Worm (Caenorhabditis elegans) whole organism, early embryonic: ENCODE results near the gene W10G6.1.
"Not testable (repeated sequence)": the region's sequence is repeated elsewhere in the genome, so short reads cannot be mapped to it uniquely, and the experiment has no call there.

Source experiments
- B0310.2 ChIP-seq: sonication (generic microtip); optimal IDR thresholded peaks from 2 replicates; lab custom pipeline; 2016; ENCODE audit warnings: mild to moderate bottlenecking, missing genetic modification characterization, missing compliant biosample characterization
- F13C5.2 ChIP-seq: sonication (generic microtip); optimal IDR thresholded peaks from 2 replicates; lab custom pipeline; 2017; ENCODE audit warnings: mild to moderate bottlenecking, missing genetic modification characterization, inconsistent platforms, missing compliant biosample characterization
- aly-1 ChIP-seq: sonication (generic microtip); optimal IDR thresholded peaks from 2 replicates; lab custom pipeline; 2016; ENCODE audit warnings: missing genetic modification characterization, missing compliant biosample characterization
- ama-1 ChIP-seq: fragments of 150-350 bp; optimal IDR thresholded peaks from 2 replicates; lab custom pipeline; 2014
- ceh-13 ChIP-seq: fragments of 200-800 bp; sonication (Bioruptor generic); optimal IDR thresholded peaks from 2 replicates; lab custom pipeline; 2018; ENCODE audit warnings: mild to moderate bottlenecking, missing genetic modification characterization, missing compliant biosample characterization
- ets-7 ChIP-seq: sonication (generic microtip); optimal IDR thresholded peaks from 2 replicates; lab custom pipeline; 2016; ENCODE audit warnings: missing genotype, missing genetic modification characterization, missing compliant biosample characterization
- hmbx-1 ChIP-seq: sonication (generic microtip); optimal IDR thresholded peaks from 2 replicates; lab custom pipeline; 2016; ENCODE audit warnings: mild to moderate bottlenecking, missing genetic modification characterization, missing compliant biosample characterization
- hmg-4 ChIP-seq: fragments of 200-800 bp; sonication (Bioruptor generic); optimal IDR thresholded peaks from 2 replicates; lab custom pipeline; 2018; ENCODE audit warnings: mild to moderate bottlenecking, missing genetic modification characterization, missing compliant biosample characterization
- pes-1 ChIP-seq: fragments of 200-800 bp; sonication (Bioruptor generic); IDR thresholded peaks from 2 replicates; pipeline ENCODE4 v1.3.6; 2022; ENCODE audit warnings: missing genetic modification reagents, missing genetic modification characterization, missing compliant biosample characterization
- sea-1 ChIP-seq: fragments of 200-800 bp; sonication (Bioruptor generic); conservative IDR thresholded peaks from 2 replicates; pipeline ENCODE4 v1.3.6; 2022; ENCODE audit warnings: missing genetic modification characterization, missing compliant biosample characterization
- tbx-11 ChIP-seq: fragments of 200-800 bp; sonication (Bioruptor generic); IDR thresholded peaks from 2 replicates; pipeline ENCODE4 v1.3.6; 2022; ENCODE audit warnings: missing genetic modification characterization, missing compliant biosample characterization
- tbx-37 ChIP-seq: fragments of 200-800 bp; sonication (Bioruptor generic); conservative IDR thresholded peaks from 2 replicates; pipeline ENCODE4 v1.3.6; 2022; ENCODE audit warnings: missing genetic modification reagents, missing genetic modification characterization, missing compliant biosample characterization
- tra-4 ChIP-seq: sonication (generic microtip); optimal IDR thresholded peaks from 2 replicates; lab custom pipeline; 2017; ENCODE audit warnings: missing genetic modification characterization, missing compliant biosample characterization

DNA sequence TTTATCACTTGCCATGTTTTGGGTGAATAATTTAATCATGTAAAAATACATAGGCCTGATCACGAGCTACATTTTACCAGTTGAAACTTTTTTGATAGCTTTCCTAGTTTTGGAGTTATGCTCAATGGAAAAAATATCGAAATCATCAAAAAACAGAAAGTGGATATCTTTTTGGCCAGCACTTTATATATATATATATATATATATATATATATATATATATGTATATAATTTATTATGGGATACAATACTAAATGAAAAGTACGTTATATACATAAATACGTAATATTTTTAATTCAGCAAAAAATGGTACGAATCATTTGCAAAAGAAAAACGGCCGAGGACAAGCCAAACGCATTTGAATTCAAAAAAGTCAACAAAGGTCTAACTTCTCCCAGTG is 25.3 kb upstream of the W10G6.1 start, which contains the start of gene F23A7.3:
- TF ChIP-seq tbx-37 (GFP tag; lab: Robert Waterston, UW); ama-1 (lab: Kevin White, UChicago); pes-1 (GFP tag; lab: Robert Waterston, UW); tbx-11 (GFP tag; lab: Robert Waterston, UW); ets-7 (tag; lab: Kevin White, UChicago); tra-4 (tag; lab: Kevin White, UChicago); hmg-4 (GFP tag; lab: Kevin White, UChicago); F13C5.2; sea-1 (GFP tag; lab: Robert Waterston, UW); B0310.2 (tag; lab: Kevin White, UChicago); hmbx-1 (tag; lab: Kevin White, UChicago); ceh-13 (GFP tag; lab: Kevin White, UChicago); aly-1 (tag; lab: Kevin White, UChicago): not testable (repeated sequence)
